Worm (Caenorhabditis elegans) whole organism, young adult: ENCODE results near the gene ceh-48.
A peak's percentile ranks its signal among the peaks of the same experiment; 100 is the strongest.

ENCODE experiments used
- B0019.2 ChIP-seq: fragments of 200-800 bp; sonication (Bioruptor generic); conservative IDR thresholded peaks from 2 replicates; pipeline ENCODE4 v1.3.6; 2022; ENCODE audit warnings: missing genetic modification reagents, missing genetic modification characterization, missing compliant biosample characterization
- C06A6.2 ChIP-seq: fragments of 200-800 bp; sonication (Bioruptor generic); conservative IDR thresholded peaks from 2 replicates; pipeline ENCODE4 v1.3.6; 2022; ENCODE audit warnings: missing genetic modification characterization, missing compliant biosample characterization
- C17E4.6 ChIP-seq: fragments of 200-800 bp; sonication (Bioruptor generic); IDR thresholded peaks from 2 replicates; pipeline ENCODE4 v1.3.6; 2022; ENCODE audit warnings: missing genetic modification reagents, missing genetic modification characterization, missing compliant biosample characterization
- D2030.7 ChIP-seq: fragments of 200-800 bp; sonication (Bioruptor generic); IDR thresholded peaks from 2 replicates; pipeline ENCODE4 v1.3.6; 2022; ENCODE audit warnings: missing genetic modification reagents, missing genetic modification characterization, missing compliant biosample characterization
- F33H1.4 ChIP-seq: fragments of 200-800 bp; sonication (Bioruptor generic); IDR thresholded peaks from 2 replicates; pipeline ENCODE4 v1.3.6; 2022; ENCODE audit warnings: missing genetic modification reagents, missing genetic modification characterization, missing compliant biosample characterization
- F37B4.10 ChIP-seq: fragments of 200-800 bp; sonication (Bioruptor generic); IDR thresholded peaks from 2 replicates; pipeline ENCODE4 v1.3.6; 2022; ENCODE audit warnings: missing genetic modification characterization, missing compliant biosample characterization
- K12H6.12 ChIP-seq: fragments of 200-800 bp; sonication (Bioruptor generic); optimal IDR thresholded peaks from 2 replicates; lab custom pipeline; 2018; ENCODE audit warnings: mild to moderate bottlenecking, missing genetic modification characterization, missing compliant biosample characterization
- T26A5.8 ChIP-seq: sonication (generic microtip); optimal IDR thresholded peaks from 2 replicates; lab custom pipeline; 2016; ENCODE audit warnings: missing genetic modification characterization, missing compliant biosample characterization
- cebp-1 ChIP-seq, 2 experiments: fragments of 200-800 bp in 1 of 2; sonication (Bioruptor generic) in 1 of 2; sonication (generic microtip) in 1 of 2; IDR thresholded peaks in 1 of 2; optimal IDR thresholded peaks in 1 of 2; 2 replicates each; pipeline versions ENCODE4 v1.3.6 to Lab custom; 2017 to 2022; ENCODE audit warnings: missing compliant biosample characterization in 2 of 2, missing genetic modification characterization in 2 of 2, mild to moderate bottlenecking in 1 of 2, missing genetic modification reagents in 1 of 2, moderate library complexity in 1 of 2
- ceh-27 ChIP-seq: fragments of 200-800 bp; sonication (Bioruptor generic); optimal IDR thresholded peaks from 2 replicates; lab custom pipeline; 2018; ENCODE audit warnings: mild to moderate bottlenecking, missing genetic modification characterization, moderate library complexity, missing compliant biosample characterization
- ceh-40 ChIP-seq: fragments of 200-800 bp; sonication (Bioruptor generic); IDR thresholded peaks from 2 replicates; pipeline ENCODE4 v1.3.6; 2022; ENCODE audit warnings: missing genetic modification characterization, missing compliant biosample characterization
- ceh-91 ChIP-seq: fragments of 200-800 bp; sonication (Bioruptor generic); IDR thresholded peaks from 2 replicates; pipeline ENCODE4 v1.3.6; 2022; ENCODE audit warnings: missing genetic modification reagents, missing genetic modification characterization, missing compliant biosample characterization
- die-1 ChIP-seq: sonication (generic microtip); optimal IDR thresholded peaks from 2 replicates; lab custom pipeline; 2016; ENCODE audit warnings: missing genotype, mild to moderate bottlenecking, missing genetic modification characterization, missing compliant biosample characterization
- dox-1 ChIP-seq: fragments of 200-800 bp; sonication (Bioruptor generic); IDR thresholded peaks from 2 replicates; pipeline ENCODE4 v1.3.6; 2022; ENCODE audit warnings: missing genetic modification reagents, missing genetic modification characterization, missing compliant biosample characterization
- dpl-1 ChIP-seq: fragments of 150-350 bp; optimal IDR thresholded peaks from 2 replicates; lab custom pipeline; 2014; ENCODE audit warnings: missing biosample characterization, missing genetic modification reagents, missing genetic modification characterization
- fkh-3 ChIP-seq: sonication (generic microtip); optimal IDR thresholded peaks from 2 replicates; lab custom pipeline; 2016; ENCODE audit warnings: mild to moderate bottlenecking, missing genetic modification characterization, missing compliant biosample characterization
- let-526 ChIP-seq: fragments of 200-800 bp; sonication (Bioruptor generic); IDR thresholded peaks from 2 replicates; pipeline ENCODE4 v1.3.6; 2022; ENCODE audit warnings: missing genetic modification reagents, missing genetic modification characterization, missing compliant biosample characterization
- lin-35 ChIP-seq, 3 experiments: fragments of 150-350 bp in 2 of 3; sonication (generic microtip) in 1 of 3; optimal IDR thresholded peaks; 2 replicates each; lab custom pipeline; 2014 to 2018; ENCODE audit warnings: missing biosample characterization in 3 of 3, missing genetic modification characterization in 3 of 3, missing genetic modification reagents in 3 of 3
- lin-40 ChIP-seq: sonication (generic microtip); optimal IDR thresholded peaks from 2 replicates; lab custom pipeline; 2016; ENCODE audit warnings: missing genetic modification characterization, mild to moderate bottlenecking, missing compliant biosample characterization, missing genotype, missing genetic modification reagents
- madf-3 ChIP-seq: fragments of 200-800 bp; sonication (Bioruptor generic); IDR thresholded peaks from 2 replicates; pipeline ENCODE4 v1.3.6; 2022; ENCODE audit warnings: missing genetic modification reagents, missing genetic modification characterization, missing compliant biosample characterization
- madf-6 ChIP-seq: fragments of 200-800 bp; sonication (Bioruptor generic); IDR thresholded peaks from 2 replicates; pipeline ENCODE4 v1.3.6; 2022; ENCODE audit warnings: missing genetic modification reagents, missing genetic modification characterization, missing compliant biosample characterization
- madf-8 ChIP-seq: fragments of 200-800 bp; sonication (Bioruptor generic); conservative IDR thresholded peaks from 2 replicates; pipeline ENCODE4 v1.3.6; 2022; ENCODE audit warnings: missing genetic modification reagents, missing genetic modification characterization, missing compliant biosample characterization
- mcd-1 ChIP-seq: fragments of 200-800 bp; sonication (Bioruptor generic); IDR thresholded peaks from 2 replicates; pipeline ENCODE4 v1.3.6; 2022; ENCODE audit warnings: missing genetic modification reagents, missing genetic modification characterization, missing compliant biosample characterization
- pbrm-1 ChIP-seq: fragments of 200-800 bp; sonication (Bioruptor generic); IDR thresholded peaks from 2 replicates; pipeline ENCODE4 v1.3.6; 2022; ENCODE audit warnings: missing genetic modification reagents, missing genetic modification characterization, missing compliant biosample characterization
- rec-8 ChIP-seq, 2 experiments: sonication (generic microtip); optimal IDR thresholded peaks; 2 replicates each; lab custom pipeline; 2016; ENCODE audit warnings: mild to moderate bottlenecking in 2 of 2, missing genetic modification characterization in 2 of 2, missing genetic modification reagents in 2 of 2, missing genotype in 2 of 2, missing biosample characterization in 1 of 2, missing compliant biosample characterization in 1 of 2, moderate library complexity in 1 of 2
- sea-2 ChIP-seq: fragments of 200-800 bp; sonication (Bioruptor generic); IDR thresholded peaks from 2 replicates; pipeline ENCODE4 v1.3.6; 2022; ENCODE audit warnings: missing genetic modification characterization, missing compliant biosample characterization
- snpc-1.1 ChIP-seq: sonication (generic microtip); optimal IDR thresholded peaks from 2 replicates; lab custom pipeline; 2017; ENCODE audit warnings: missing genetic modification characterization, mild to moderate bottlenecking, missing compliant biosample characterization, antibody characterized with exemption, moderate library complexity, missing genotype, missing genetic modification reagents; ENCODE audit not compliant: insufficient read depth
- snpc-4 ChIP-seq, 5 experiments: fragments of 150-350 bp in 1 of 5; sonication (generic microtip) in 4 of 5; optimal IDR thresholded peaks; 2 replicates each; lab custom pipeline; 2014 to 2018; ENCODE audit warnings: missing genetic modification characterization in 5 of 5, missing biosample characterization in 3 of 5, antibody characterized with exemption in 2 of 5, mild to moderate bottlenecking in 2 of 5, missing compliant biosample characterization in 2 of 5, missing genotype in 2 of 5, moderate library complexity in 2 of 5, missing genetic modification reagents in 1 of 5
- zim-3 ChIP-seq: sonication (generic microtip); optimal IDR thresholded peaks from 2 replicates; lab custom pipeline; 2017; ENCODE audit warnings: mild to moderate bottlenecking, missing genetic modification characterization, moderate library complexity, missing compliant biosample characterization
- ztf-26 ChIP-seq: sonication (generic microtip); optimal IDR thresholded peaks from 2 replicates; lab custom pipeline; 2017; ENCODE audit warnings: missing genetic modification characterization, missing compliant biosample characterization
- ztf-6 ChIP-seq: fragments of 200-800 bp; sonication (Bioruptor generic); IDR thresholded peaks from 2 replicates; pipeline ENCODE4 v1.3.6; 2022; ENCODE audit warnings: missing genetic modification reagents, missing genetic modification characterization, missing compliant biosample characterization

ceh-48 gene

ce11 chrIV:6803805-6804344 is 8.0 kb upstream of the ceh-48 start:
- no peak for TF ChIP-seq snpc-4 (GFP tag; optimal IDR thresholded peaks at IDR 0.05; lab: Kevin White, UChicago)
- no peak for TF ChIP-seq snpc-4 (tag; optimal IDR thresholded peaks at IDR 0.05; lab: Kevin White, UChicago)
- TF ChIP-seq madf-3 (GFP tag; lab: Robert Waterston, UW): no peak
- no peak for TF ChIP-seq snpc-1.1 (tag; lab: Kevin White, UChicago)
- TF ChIP-seq C17E4.6 (GFP tag; lab: Robert Waterston, UW): no peak

- TF ChIP-seq zim-3 (tag; lab: Kevin White, UChicago) (no peak), C06A6.2 (GFP tag; lab: Robert Waterston, UW) (no peak), dox-1 (GFP tag; lab: Robert Waterston, UW) (no peak), pbrm-1 (GFP tag; lab: Robert Waterston, UW) (no peak), B0019.2 (no peak), let-526 (no peak), ceh-40 (GFP tag; lab: Robert Waterston, UW) (no peak), dpl-1 (no peak), ceh-91 (GFP tag; lab: Robert Waterston, UW) (no peak)
- TF ChIP-seq, all 124 proteins: peak for 0
Measured at ce11 chrIV:6804815-6805214, 7.1 kb upstream of the ceh-48 start, which contains the start of gene C17H12.37. TSS of gene C17H12.37 (plus strand) at chrIV:6805115.

ce11 chrIV:6806475-6807063 is 5.3 kb upstream of the ceh-48 start, which contains the start of gene C17H12.10:
TSS of gene C17H12.10 (plus strand) at chrIV:6806799.
- no peak for TF ChIP-seq ztf-26 (tag; lab: Kevin White, UChicago)
- no peak for TF ChIP-seq cebp-1 (GFP tag; IDR thresholded peaks at IDR 0.05; lab: Robert Waterston, UW)
- TF ChIP-seq cebp-1 (tag; optimal IDR thresholded peaks at IDR 0.05; lab: Kevin White, UChicago): peak; percentile 54
- no peak for TF ChIP-seq fkh-3 (tag; lab: Kevin White, UChicago)
- no peak for TF ChIP-seq rec-8 (tag; optimal IDR thresholded peaks at IDR 0.05; lab: Kevin White, UChicago)
- peak; percentile 31 for TF ChIP-seq K12H6.12 (tag; lab: Kevin White, UChicago)

ce11 chrIV:6809756-6810155 is 2.2 kb upstream of the ceh-48 start:
- TF ChIP-seq sea-2 (GFP tag; lab: Robert Waterston, UW) (no peak), lin-40 (tag; lab: Kevin White, UChicago) (peak; percentile 37), ztf-6 (GFP tag; lab: Robert Waterston, UW) (no peak), T26A5.8 (tag; lab: Kevin White, UChicago) (no peak), mcd-1 (GFP tag; lab: Robert Waterston, UW) (no peak), F37B4.10 (GFP tag; lab: Robert Waterston, UW) (0 out of 2 replicates have a peak, but pooled peaks have one; percentile 15), F33H1.4 (GFP tag; lab: Robert Waterston, UW) (no peak), ceh-40 (GFP tag; lab: Robert Waterston, UW) (no peak), K12H6.12 (tag; lab: Kevin White, UChicago) (peak; percentile 58), madf-6 (GFP tag; lab: Robert Waterston, UW) (no peak), cebp-1 (GFP tag; IDR thresholded peaks at IDR 0.05; lab: Robert Waterston, UW) (no peak), cebp-1 (tag; optimal IDR thresholded peaks at IDR 0.05; lab: Kevin White, UChicago) (no peak), die-1 (tag; lab: Kevin White, UChicago) (no peak), madf-8 (no peak), lin-35 (GFP tag; optimal IDR thresholded peaks at IDR 0.05; lab: Kevin White, UChicago) (peak in 1 of 3 experiments; percentile 57), D2030.7 (GFP tag; lab: Robert Waterston, UW) (no peak), ceh-27 (peak; percentile 3), pbrm-1 (GFP tag; lab: Robert Waterston, UW) (0 out of 2 replicates have a peak, but pooled peaks have one; percentile 14)
